Fruit fly (Drosophila melanogaster) whole organism, adult: Measurements from ENCODE around the gene Rh7.

Source experiments
- CG12768 ChIP-seq: fragments of 200-800 bp; sonication (Bioruptor generic); optimal IDR thresholded peaks from 2 replicates; lab custom pipeline; 2017; ENCODE audit warnings: missing biosample characterization, missing genetic modification characterization, mild to moderate bottlenecking, moderate library complexity, missing genetic modification reagents
- CG14711 ChIP-seq: fragments of 200-800 bp; sonication (Bioruptor generic); optimal IDR thresholded peaks from 2 replicates; lab custom pipeline; 2018; ENCODE audit warnings: missing biosample characterization, mild to moderate bottlenecking, missing genetic modification characterization, moderate library complexity
- CG33017 ChIP-seq: fragments of 200-800 bp; sonication (Bioruptor generic); optimal IDR thresholded peaks from 2 replicates; lab custom pipeline; 2018; ENCODE audit warnings: missing biosample characterization, mild to moderate bottlenecking, missing genetic modification characterization, moderate library complexity
- CG5204 ChIP-seq: fragments of 200-800 bp; sonication (Bioruptor generic); optimal IDR thresholded peaks from 2 replicates; lab custom pipeline; 2016; ENCODE audit warnings: missing biosample characterization, missing genetic modification characterization
- CG7101 ChIP-seq: fragments of 200-800 bp; sonication (Bioruptor generic); optimal IDR thresholded peaks from 2 replicates; lab custom pipeline; 2018; ENCODE audit warnings: missing biosample characterization, mild to moderate bottlenecking, missing genetic modification characterization, moderate library complexity
- Clk ChIP-seq: fragments of 200-800 bp; sonication (Bioruptor generic); optimal IDR thresholded peaks from 2 replicates; lab custom pipeline; 2017; ENCODE audit warnings: missing biosample characterization, missing genetic modification characterization
- Crg-1 ChIP-seq: fragments of 200-800 bp; sonication (Bioruptor generic); optimal IDR thresholded peaks from 2 replicates; lab custom pipeline; 2016; ENCODE audit warnings: missing biosample characterization, missing genetic modification characterization
- cic ChIP-seq: fragments of 200-800 bp; sonication (Bioruptor generic); optimal IDR thresholded peaks from 2 replicates; lab custom pipeline; 2017; ENCODE audit warnings: missing biosample characterization, mild to moderate bottlenecking, missing genetic modification characterization, moderate library complexity
- cnc ChIP-seq, 2 experiments: fragments of >200 bp; optimal IDR thresholded peaks; 2 replicates each; lab custom pipeline; 2017
- ovo ChIP-seq: fragments of 200-800 bp; sonication (Bioruptor generic); optimal IDR thresholded peaks from 2 replicates; lab custom pipeline; 2016; ENCODE audit warnings: missing biosample characterization, missing genetic modification characterization
- pad ChIP-seq: fragments of 200-800 bp; sonication (Bioruptor generic); optimal IDR thresholded peaks from 3 replicates; lab custom pipeline; 2017; ENCODE audit warnings: missing biosample characterization, missing genetic modification characterization, mild to moderate bottlenecking, moderate library complexity, missing genetic modification reagents
- tj ChIP-seq: fragments of 200-800 bp; sonication (Bioruptor generic); optimal IDR thresholded peaks from 3 replicates; lab custom pipeline; 2017; ENCODE audit warnings: missing biosample characterization, mild to moderate bottlenecking, missing genetic modification characterization, moderate library complexity
- toe ChIP-seq: fragments of 200-800 bp; sonication (Bioruptor generic); optimal IDR thresholded peaks from 2 replicates; lab custom pipeline; 2016; ENCODE audit warnings: missing biosample characterization, missing genetic modification characterization

DNA sequence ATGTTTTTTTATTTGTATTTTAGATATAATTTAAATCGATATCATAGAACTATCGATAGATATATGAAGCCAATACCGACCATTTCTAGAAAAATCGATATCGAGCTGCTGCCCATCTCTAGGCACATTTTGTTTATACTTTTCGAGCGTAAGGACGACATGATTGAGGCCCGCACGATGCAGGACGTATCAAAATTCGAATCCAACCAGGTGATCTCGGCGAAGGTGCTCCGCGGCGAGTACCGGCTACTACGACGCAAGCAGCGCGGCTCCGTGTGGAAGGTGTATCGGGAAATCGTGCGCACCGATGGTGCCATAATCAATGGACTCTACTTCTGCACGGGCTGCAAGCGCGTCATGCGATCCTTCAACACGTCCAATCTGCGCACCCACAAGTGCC lies 57.1 kb downstream of the Rh7 start, which contains the start of gene ssp:
- no peak for TF ChIP-seq ovo (GFP tag; lab: Kevin White, UChicago)
- no peak for TF ChIP-seq toe
- no peak for TF ChIP-seq CG12768 (GFP tag; lab: Kevin White, UChicago)
- TF ChIP-seq CG14711 (tag; lab: Kevin White, UChicago) = no peak
- TF ChIP-seq cic (GFP tag; lab: Kevin White, UChicago) = no peak
- TF ChIP-seq cnc (optimal IDR thresholded peaks at IDR 0.05; lab: Kevin White, UChicago) = no peak
- TF ChIP-seq tj (GFP tag; lab: Kevin White, UChicago) = no peak
- TF ChIP-seq CG7101 (tag; lab: Kevin White, UChicago) = no peak
- TF ChIP-seq Crg-1 (GFP tag; lab: Kevin White, UChicago) = no peak
- no peak for TF ChIP-seq CG5204 (GFP tag; lab: Kevin White, UChicago)
- no peak for TF ChIP-seq pad (GFP tag; lab: Kevin White, UChicago)
- no peak for TF ChIP-seq Clk (GFP tag; lab: Kevin White, UChicago)
- no peak for TF ChIP-seq CG33017 (tag; lab: Kevin White, UChicago)
